Worm (Caenorhabditis elegans) whole organism, mixed stage, embryonic: ENCODE measurements around the gene ceh-100.

ENCODE experiments used
- mep-1 ChIP-seq: fragments of 150-350 bp; optimal IDR thresholded peaks from 2 replicates; lab custom pipeline; 2017; ENCODE audit warnings: missing biosample characterization, missing genetic modification reagents, missing genetic modification characterization, inconsistent platforms
- nhr-28 ChIP-seq: fragments of 150-350 bp; optimal IDR thresholded peaks from 2 replicates; lab custom pipeline; 2014; ENCODE audit warnings: missing biosample characterization, missing genetic modification characterization
- pha-4 ChIP-seq: fragments of 150-350 bp; optimal IDR thresholded peaks from 2 replicates; lab custom pipeline; 2018; ENCODE audit warnings: missing biosample characterization, missing genetic modification reagents, missing genetic modification characterization
- snpc-4 ChIP-seq: fragments of 150-350 bp; optimal IDR thresholded peaks from 2 replicates; lab custom pipeline; 2014; ENCODE audit warnings: missing biosample characterization, missing genetic modification characterization
- ztf-11 ChIP-seq: fragments of 150-350 bp; optimal IDR thresholded peaks from 2 replicates; lab custom pipeline; 2014; ENCODE audit warnings: missing biosample characterization, missing genetic modification characterization

ce11 chrII:12616081-12616480 lies 12.6 kb upstream of the ceh-100 start, which contains the start of gene nspe-6:
- TF ChIP-seq mep-1, result no peak
- TF ChIP-seq pha-4 (tag; lab: Kevin White, UChicago), result no peak
- no peak for TF ChIP-seq nhr-28 (tag; lab: Kevin White, UChicago)
- no peak for TF ChIP-seq snpc-4 (tag; lab: Kevin White, UChicago)
- TF ChIP-seq ztf-11 (tag; lab: Kevin White, UChicago), result no peak
